Worm (Caenorhabditis elegans) whole organism, young adult: ENCODE data around the gene cyp-14A1.

Source experiments
- F10E7.11 ChIP-seq: sonication (generic microtip); optimal IDR thresholded peaks from 2 replicates; lab custom pipeline; 2017; ENCODE audit warnings: mild to moderate bottlenecking, missing genetic modification characterization, moderate library complexity, missing compliant biosample characterization
- F23B12.7 ChIP-seq: sonication (generic microtip); optimal IDR thresholded peaks from 2 replicates; lab custom pipeline; 2017; ENCODE audit warnings: missing genetic modification characterization, mild to moderate bottlenecking, missing compliant biosample characterization, antibody characterized with exemption, moderate library complexity; ENCODE audit not compliant: insufficient read depth
- F33H1.4 ChIP-seq: fragments of 200-800 bp; sonication (Bioruptor generic); IDR thresholded peaks from 2 replicates; pipeline ENCODE4 v1.3.6; 2022; ENCODE audit warnings: missing genetic modification reagents, missing genetic modification characterization, missing compliant biosample characterization
- F49E8.2 ChIP-seq: sonication (generic microtip); optimal IDR thresholded peaks from 3 replicates; lab custom pipeline; 2017; ENCODE audit warnings: missing genetic modification characterization, mild to moderate bottlenecking, missing compliant biosample characterization, antibody characterized with exemption, moderate library complexity; ENCODE audit not compliant: insufficient read depth
- F52B5.7 ChIP-seq: sonication (generic microtip); optimal IDR thresholded peaks from 2 replicates; lab custom pipeline; 2016; ENCODE audit warnings: mild to moderate bottlenecking, missing genetic modification characterization, missing compliant biosample characterization
- F55B11.4 ChIP-seq: sonication (generic microtip); optimal IDR thresholded peaks from 2 replicates; lab custom pipeline; 2016; ENCODE audit warnings: missing compliant biosample characterization, missing genetic modification characterization, borderline replicate concordance; ENCODE audit not compliant: insufficient read depth
- F57A8.1 ChIP-seq: fragments of 200-800 bp; sonication (Bioruptor generic); optimal IDR thresholded peaks from 2 replicates; lab custom pipeline; 2018; ENCODE audit warnings: mild to moderate bottlenecking, missing genetic modification characterization, moderate library complexity, missing compliant biosample characterization
- K11D2.4 ChIP-seq: fragments of 200-800 bp; sonication (Bioruptor generic); IDR thresholded peaks from 2 replicates; pipeline ENCODE4 v1.3.6; 2022; ENCODE audit warnings: missing genetic modification reagents, missing genetic modification characterization, missing compliant biosample characterization
- T07F8.4 ChIP-seq: sonication (generic microtip); optimal IDR thresholded peaks from 2 replicates; lab custom pipeline; 2016; ENCODE audit warnings: mild to moderate bottlenecking, missing genetic modification characterization, moderate library complexity, missing compliant biosample characterization
- ama-1 ChIP-seq, 3 experiments: fragments of 150-350 bp in 1 of 3; sonication (generic microtip) in 2 of 3; optimal IDR thresholded peaks; 2 replicates each; lab custom pipeline; 2014 to 2018; ENCODE audit warnings: missing biosample characterization in 2 of 3, missing genetic modification characterization in 2 of 3, missing genetic modification reagents in 2 of 3
- aptf-2 ChIP-seq: fragments of 200-800 bp; sonication (Bioruptor generic); conservative IDR thresholded peaks from 2 replicates; pipeline ENCODE4 v1.3.6; 2022; ENCODE audit warnings: missing genetic modification reagents, missing genetic modification characterization, missing compliant biosample characterization
- aptf-3 ChIP-seq: fragments of 200-800 bp; sonication (Bioruptor generic); IDR thresholded peaks from 2 replicates; pipeline ENCODE4 v1.3.6; 2022; ENCODE audit warnings: missing genetic modification characterization, missing compliant biosample characterization
- attf-6 ChIP-seq: fragments of 200-800 bp; sonication (Bioruptor generic); IDR thresholded peaks from 2 replicates; pipeline ENCODE4 v1.3.6; 2022; ENCODE audit warnings: missing genetic modification reagents, missing genetic modification characterization, missing compliant biosample characterization
- bed-1 ChIP-seq: fragments of 200-800 bp; sonication (Bioruptor generic); IDR thresholded peaks from 2 replicates; pipeline ENCODE4 v1.3.6; 2022; ENCODE audit warnings: missing genetic modification reagents, missing genetic modification characterization, missing compliant biosample characterization
- ccch-3 ChIP-seq: fragments of 200-800 bp; sonication (Bioruptor generic); optimal IDR thresholded peaks from 2 replicates; lab custom pipeline; 2018; ENCODE audit warnings: mild to moderate bottlenecking, missing genetic modification characterization, missing compliant biosample characterization
- cebp-1 ChIP-seq, 2 experiments: fragments of 200-800 bp in 1 of 2; sonication (Bioruptor generic) in 1 of 2; sonication (generic microtip) in 1 of 2; IDR thresholded peaks in 1 of 2; optimal IDR thresholded peaks in 1 of 2; 2 replicates each; pipeline versions ENCODE4 v1.3.6 to Lab custom; 2017 to 2022; ENCODE audit warnings: missing compliant biosample characterization in 2 of 2, missing genetic modification characterization in 2 of 2, mild to moderate bottlenecking in 1 of 2, missing genetic modification reagents in 1 of 2, moderate library complexity in 1 of 2
- ceh-100 ChIP-seq: fragments of 200-800 bp; sonication (Bioruptor generic); IDR thresholded peaks from 2 replicates; pipeline ENCODE4 v1.3.6; 2022; ENCODE audit warnings: missing genetic modification reagents, missing genetic modification characterization, missing compliant biosample characterization
- ceh-58 ChIP-seq: fragments of 200-800 bp; sonication (Bioruptor generic); IDR thresholded peaks from 2 replicates; pipeline ENCODE4 v1.3.6; 2022; ENCODE audit warnings: missing genetic modification characterization, missing compliant biosample characterization
- chd-7 ChIP-seq: sonication (generic microtip); optimal IDR thresholded peaks from 2 replicates; lab custom pipeline; 2016; ENCODE audit warnings: mild to moderate bottlenecking, missing genetic modification characterization, moderate library complexity, missing compliant biosample characterization
- egl-44 ChIP-seq: fragments of 200-800 bp; sonication (Bioruptor generic); IDR thresholded peaks from 2 replicates; pipeline ENCODE4 v1.3.6; 2022; ENCODE audit warnings: missing genetic modification reagents, missing genetic modification characterization, missing compliant biosample characterization
- egrh-3 ChIP-seq: fragments of 200-800 bp; sonication (Bioruptor generic); IDR thresholded peaks from 2 replicates; pipeline ENCODE4 v1.3.6; 2022; ENCODE audit warnings: missing genetic modification reagents, missing genetic modification characterization, missing compliant biosample characterization
- fkh-3 ChIP-seq: sonication (generic microtip); optimal IDR thresholded peaks from 2 replicates; lab custom pipeline; 2016; ENCODE audit warnings: mild to moderate bottlenecking, missing genetic modification characterization, missing compliant biosample characterization
- hmg-1.2 ChIP-seq: fragments of 200-800 bp; sonication (Bioruptor generic); IDR thresholded peaks from 2 replicates; pipeline ENCODE4 v1.3.6; 2022; ENCODE audit warnings: missing genetic modification reagents, missing genetic modification characterization, missing compliant biosample characterization
- hmg-20 ChIP-seq: fragments of 200-800 bp; sonication (Bioruptor generic); IDR thresholded peaks from 2 replicates; pipeline ENCODE4 v1.3.6; 2022; ENCODE audit warnings: missing genetic modification reagents, missing genetic modification characterization, missing compliant biosample characterization
- hsf-1 ChIP-seq: fragments of 200-800 bp; sonication (Bioruptor generic); IDR thresholded peaks from 2 replicates; pipeline ENCODE4 v1.3.6; 2022; ENCODE audit warnings: missing genetic modification reagents, missing genetic modification characterization, missing compliant biosample characterization
- lag-1 ChIP-seq: fragments of 200-800 bp; sonication (Bioruptor generic); IDR thresholded peaks from 2 replicates; pipeline ENCODE4 v1.3.6; 2022; ENCODE audit warnings: missing genetic modification reagents, missing genetic modification characterization, missing compliant biosample characterization
- let-607 ChIP-seq, 2 experiments: fragments of 200-800 bp in 1 of 2; sonication (Bioruptor generic) in 1 of 2; sonication (generic microtip) in 1 of 2; optimal IDR thresholded peaks; 2 replicates each; lab custom pipeline; 2016 to 2018; ENCODE audit warnings: mild to moderate bottlenecking in 2 of 2, missing compliant biosample characterization in 2 of 2, missing genetic modification characterization in 2 of 2, moderate library complexity in 2 of 2, missing genotype in 1 of 2
- lin-26 ChIP-seq: fragments of 200-800 bp; sonication (Bioruptor generic); IDR thresholded peaks from 2 replicates; pipeline ENCODE4 v1.3.6; 2022; ENCODE audit warnings: missing genetic modification reagents, missing genetic modification characterization, missing compliant biosample characterization
- lin-40 ChIP-seq: sonication (generic microtip); optimal IDR thresholded peaks from 2 replicates; lab custom pipeline; 2016; ENCODE audit warnings: missing genetic modification characterization, mild to moderate bottlenecking, missing compliant biosample characterization, missing genotype, missing genetic modification reagents
- lir-1 ChIP-seq: fragments of 200-800 bp; sonication (Bioruptor generic); conservative IDR thresholded peaks from 2 replicates; pipeline ENCODE4 v1.3.6; 2022; ENCODE audit warnings: missing genetic modification reagents, missing genetic modification characterization, missing compliant biosample characterization
- madf-3 ChIP-seq: fragments of 200-800 bp; sonication (Bioruptor generic); IDR thresholded peaks from 2 replicates; pipeline ENCODE4 v1.3.6; 2022; ENCODE audit warnings: missing genetic modification reagents, missing genetic modification characterization, missing compliant biosample characterization
- madf-8 ChIP-seq: fragments of 200-800 bp; sonication (Bioruptor generic); conservative IDR thresholded peaks from 2 replicates; pipeline ENCODE4 v1.3.6; 2022; ENCODE audit warnings: missing genetic modification reagents, missing genetic modification characterization, missing compliant biosample characterization
- nfya-2 ChIP-seq: fragments of 200-800 bp; sonication (Bioruptor generic); IDR thresholded peaks from 2 replicates; pipeline ENCODE4 v1.3.6; 2022; ENCODE audit warnings: missing genetic modification reagents, missing genetic modification characterization, missing compliant biosample characterization
- nfyb-1 ChIP-seq: fragments of 200-800 bp; sonication (Bioruptor generic); IDR thresholded peaks from 2 replicates; pipeline ENCODE4 v1.3.6; 2022; ENCODE audit warnings: missing genetic modification reagents, missing genetic modification characterization, missing compliant biosample characterization
- nhr-120 ChIP-seq: fragments of 200-800 bp; sonication (Bioruptor generic); IDR thresholded peaks from 2 replicates; pipeline ENCODE4 v1.3.6; 2022; ENCODE audit warnings: missing genetic modification characterization, missing compliant biosample characterization
- nhr-27 ChIP-seq: fragments of 200-800 bp; sonication (Bioruptor generic); optimal IDR thresholded peaks from 2 replicates; lab custom pipeline; 2018; ENCODE audit warnings: mild to moderate bottlenecking, missing genetic modification characterization, moderate library complexity, missing compliant biosample characterization
- nhr-80 ChIP-seq: sonication (generic microtip); optimal IDR thresholded peaks from 2 replicates; lab custom pipeline; 2016; ENCODE audit warnings: missing genetic modification characterization, missing compliant biosample characterization
- sdz-38 ChIP-seq: sonication (generic microtip); optimal IDR thresholded peaks from 2 replicates; lab custom pipeline; 2016; ENCODE audit warnings: missing genotype, missing genetic modification characterization, missing compliant biosample characterization
- sea-2 ChIP-seq: fragments of 200-800 bp; sonication (Bioruptor generic); IDR thresholded peaks from 2 replicates; pipeline ENCODE4 v1.3.6; 2022; ENCODE audit warnings: missing genetic modification characterization, missing compliant biosample characterization
- unc-62 ChIP-seq: fragments of 150-350 bp; optimal IDR thresholded peaks from 2 replicates; lab custom pipeline; 2014; ENCODE audit warnings: missing biosample characterization, missing genetic modification reagents, missing genetic modification characterization
- ztf-26 ChIP-seq: sonication (generic microtip); optimal IDR thresholded peaks from 2 replicates; lab custom pipeline; 2017; ENCODE audit warnings: missing genetic modification characterization, missing compliant biosample characterization
- ztf-28 ChIP-seq: fragments of 200-800 bp; sonication (Bioruptor generic); IDR thresholded peaks from 2 replicates; pipeline ENCODE4 v1.3.6; 2022; ENCODE audit warnings: missing genetic modification reagents, missing genetic modification characterization, missing compliant biosample characterization
- ztf-3 ChIP-seq: fragments of 200-800 bp; sonication (Bioruptor generic); optimal IDR thresholded peaks from 2 replicates; lab custom pipeline; 2018; ENCODE audit warnings: mild to moderate bottlenecking, missing genetic modification characterization, missing compliant biosample characterization

The cyp-14A1 gene

ce11 chrX:13226614-13227096 lies 40.5 kb downstream of the cyp-14A1 start, which contains the start of gene skr-21:
skr-21 (minus strand) TSS chrX:13226664.
- no peak for TF ChIP-seq egl-44
- TF ChIP-seq nfya-2 (GFP tag; lab: Robert Waterston, UW) = no peak
- no peak for TF ChIP-seq cebp-1 (GFP tag; IDR thresholded peaks at IDR 0.05; lab: Robert Waterston, UW)
- TF ChIP-seq cebp-1 (tag; optimal IDR thresholded peaks at IDR 0.05; lab: Kevin White, UChicago) = no peak
- TF ChIP-seq F23B12.7 (tag; lab: Kevin White, UChicago) = no peak
- no peak for TF ChIP-seq ztf-3 (GFP tag; lab: Kevin White, UChicago)
- no peak for TF ChIP-seq sdz-38

ce11 chrX:13225111-13225905 lies 41.8 kb downstream of the cyp-14A1 start:
- TF ChIP-seq ccch-3 (GFP tag; lab: Kevin White, UChicago) (no peak), F49E8.2 (no peak), F57A8.1 (GFP tag; lab: Kevin White, UChicago) (no peak), lir-1 (GFP tag; lab: Robert Waterston, UW) (no peak), ztf-3 (GFP tag; lab: Kevin White, UChicago) (no peak), chd-7 (tag; lab: Kevin White, UChicago) (no peak), ceh-100 (GFP tag; lab: Robert Waterston, UW) (no peak), sea-2 (GFP tag; lab: Robert Waterston, UW) (no peak), hsf-1 (GFP tag; lab: Robert Waterston, UW) (0 out of 2 replicates have a peak, but pooled peaks have one; percentile 11), unc-62 (GFP tag; lab: Kevin White, UChicago) (peak; percentile 29), madf-3 (GFP tag; lab: Robert Waterston, UW) (peak; percentile 78; the same call in 1 of the 2 replicates), egrh-3 (GFP tag; lab: Robert Waterston, UW) (no peak), nhr-80 (tag; lab: Kevin White, UChicago) (peak; percentile 67), nfyb-1 (GFP tag; lab: Robert Waterston, UW) (no peak), F55B11.4 (tag; lab: Kevin White, UChicago) (no peak), aptf-3 (GFP tag; lab: Robert Waterston, UW) (no peak), lin-40 (tag; lab: Kevin White, UChicago) (peak; percentile 9), ceh-58 (GFP tag; lab: Robert Waterston, UW) (no peak), let-607 (tag; optimal IDR thresholded peaks at IDR 0.05; lab: Kevin White, UChicago) (no peak), ama-1 (optimal IDR thresholded peaks at IDR 0.05; lab: Kevin White, UChicago) (no peak), ama-1 (GFP tag; optimal IDR thresholded peaks at IDR 0.05; lab: Kevin White, UChicago) (no peak), cebp-1 (GFP tag; IDR thresholded peaks at IDR 0.05; lab: Robert Waterston, UW) (no peak), cebp-1 (tag; optimal IDR thresholded peaks at IDR 0.05; lab: Kevin White, UChicago) (no peak), ztf-28 (GFP tag; lab: Robert Waterston, UW) (no peak), hmg-1.2 (GFP tag; lab: Robert Waterston, UW) (no peak), lag-1 (GFP tag; lab: Robert Waterston, UW) (no peak), K11D2.4 (no peak), F10E7.11 (tag; lab: Kevin White, UChicago) (no peak)

- TF ChIP-seq F33H1.4 (GFP tag; lab: Robert Waterston, UW) (no peak), madf-8 (GFP tag; lab: Robert Waterston, UW) (no peak), nhr-80 (tag; lab: Kevin White, UChicago) (no peak), hmg-20 (no peak), madf-3 (GFP tag; lab: Robert Waterston, UW) (no peak), bed-1 (GFP tag; lab: Robert Waterston, UW) (no peak), T07F8.4 (tag; lab: Kevin White, UChicago) (no peak), nhr-120 (GFP tag; lab: Robert Waterston, UW) (no peak), F52B5.7 (tag; lab: Kevin White, UChicago) (no peak), lin-26 (GFP tag; lab: Robert Waterston, UW) (no peak), nfya-2 (GFP tag; lab: Robert Waterston, UW) (no peak), aptf-2 (GFP tag; lab: Robert Waterston, UW) (no peak), nhr-27 (tag; lab: Kevin White, UChicago) (no peak), fkh-3 (tag; lab: Kevin White, UChicago) (no peak), sea-2 (GFP tag; lab: Robert Waterston, UW) (no peak), ztf-26 (tag; lab: Kevin White, UChicago) (no peak), attf-6 (no peak)
Measured at ce11 chrX:13224608-13225007, 42.5 kb downstream of the cyp-14A1 start, which contains the start of gene skr-19. skr-19 (minus strand) TSS chrX:13224708.
